Worm (Caenorhabditis elegans): ENCODE results near the gene sra-4.

DNA sequence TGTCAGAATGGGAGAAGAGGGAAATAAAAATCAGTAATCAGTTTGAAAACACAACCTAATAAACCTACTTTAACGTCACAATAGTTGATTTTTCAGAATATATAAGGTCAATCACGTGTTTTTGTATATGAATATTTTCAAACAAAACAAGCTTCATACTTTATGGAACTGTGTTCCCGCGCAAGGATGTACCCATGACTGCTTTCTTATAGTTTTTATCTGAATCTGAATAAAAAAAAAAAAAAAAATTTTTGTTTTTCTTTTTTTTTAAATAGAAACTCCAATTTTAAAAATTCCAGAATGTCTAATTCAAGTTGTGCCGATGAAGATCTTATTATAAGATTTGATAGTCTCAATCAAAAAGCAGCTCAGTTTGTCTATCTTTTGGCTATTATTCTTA is 14.2 kb downstream of the sra-4 start, which contains the start of gene sra-2:
- TF ChIP-seq Y56A3A.18 (GFP tag; IDR thresholded peaks at IDR 0.05) (no peak), ama-1 (optimal IDR thresholded peaks at IDR 0.05) (no peak), ama-1 (GFP tag; optimal IDR thresholded peaks at IDR 0.05) (no peak), chd-7 (tag; optimal IDR thresholded peaks at IDR 0.05) (no peak), fkh-3 (tag; optimal IDR thresholded peaks at IDR 0.05) (no peak), egl-18 (GFP tag; IDR thresholded peaks at IDR 0.05) (no peak), pha-4 (tag; optimal IDR thresholded peaks at IDR 0.05) (no peak), lsl-1 (GFP tag; optimal IDR thresholded peaks at IDR 0.05) (no peak), K11D2.4 (GFP tag; IDR thresholded peaks at IDR 0.05) (no peak), F23B12.7 (tag; optimal IDR thresholded peaks at IDR 0.05; ENCODE audit: insufficient read depth) (no peak), athp-1 (tag; optimal IDR thresholded peaks at IDR 0.05) (no peak)
